Worm (Caenorhabditis elegans) whole organism, L4/young adult: Measurements from ENCODE around the gene Y69A2AR.12.

Source experiments
- W03F9.2 ChIP-seq: fragments of 150-350 bp; optimal IDR thresholded peaks from 2 replicates; lab custom pipeline; 2014; ENCODE audit warnings: missing biosample characterization, missing genetic modification characterization
- dao-5 ChIP-seq: sonication (generic microtip); optimal IDR thresholded peaks from 2 replicates; lab custom pipeline; 2016; ENCODE audit warnings: missing genotype, missing genetic modification characterization, moderate library complexity, missing compliant biosample characterization
- him-1 ChIP-seq: sonication (generic microtip); optimal IDR thresholded peaks from 2 replicates; lab custom pipeline; 2016; ENCODE audit warnings: missing genotype, missing genetic modification reagents, missing genetic modification characterization, missing compliant biosample characterization

- TF ChIP-seq dao-5 (tag; lab: Kevin White, UChicago) (no peak), him-1 (tag; lab: Kevin White, UChicago) (no peak), W03F9.2 (tag; lab: Kevin White, UChicago) (no peak)
Measured at ce11 chrIV:2581483-2581882, 13.1 kb downstream of the Y69A2AR.12 start, which contains the start of gene nhr-242.
